Fruit fly (Drosophila melanogaster) whole organism, embryonic: ENCODE data around the gene mRpL27.

Experiments used
- Antp ChIP-seq: fragments of 200-800 bp; sonication (Bioruptor generic); optimal IDR thresholded peaks from 3 replicates; lab custom pipeline; 2016; ENCODE audit warnings: missing biosample characterization, missing genetic modification characterization
- CG10366 ChIP-seq: fragments of 200-800 bp; sonication (Bioruptor generic); IDR thresholded peaks from 2 replicates; pipeline ENCODE4 v1.3.6; 2022; ENCODE audit warnings: missing biosample characterization, missing genetic modification characterization
- CG13287 ChIP-seq: fragments of 200-800 bp; sonication (Bioruptor generic); IDR thresholded peaks from 2 replicates; pipeline ENCODE4 v1.3.6; 2022; ENCODE audit warnings: missing biosample characterization, missing genetic modification characterization; ENCODE audit not compliant: partially characterized antibody
- CG13894 ChIP-seq: fragments of 200-800 bp; sonication (Bioruptor generic); optimal IDR thresholded peaks from 3 replicates; lab custom pipeline; 2018; ENCODE audit warnings: missing biosample characterization, mild to moderate bottlenecking, missing genetic modification characterization, moderate library complexity
- CG14860 ChIP-seq: fragments of 200-800 bp; sonication (Bioruptor generic); IDR thresholded peaks from 3 replicates; pipeline ENCODE4 v1.3.6; 2022; ENCODE audit warnings: missing biosample characterization, missing genetic modification characterization; ENCODE audit not compliant: partially characterized antibody
- CG1603 ChIP-seq: fragments of 200-800 bp; sonication (Bioruptor generic); optimal IDR thresholded peaks from 2 replicates; lab custom pipeline; 2019; ENCODE audit warnings: missing biosample characterization, mild to moderate bottlenecking, missing genetic modification characterization, moderate library complexity
- CG16779 ChIP-seq: fragments of 200-800 bp; sonication (Bioruptor generic); IDR thresholded peaks from 2 replicates; pipeline ENCODE4 v1.3.6; 2022; ENCODE audit warnings: missing biosample characterization, missing genetic modification characterization
- CG16813 ChIP-seq: fragments of 200-800 bp; sonication (Bioruptor generic); IDR thresholded peaks from 3 replicates; pipeline ENCODE4 v1.3.6; 2022; ENCODE audit warnings: missing biosample characterization, missing genetic modification characterization; ENCODE audit not compliant: partially characterized antibody
- CG17612 ChIP-seq: fragments of 200-800 bp; sonication (Bioruptor generic); IDR thresholded peaks from 2 replicates; pipeline ENCODE4 v1.3.6; 2022; ENCODE audit warnings: missing biosample characterization, missing genetic modification characterization
- CG2129 ChIP-seq: fragments of 200-800 bp; sonication (Bioruptor generic); IDR thresholded peaks from 2 replicates; pipeline ENCODE4 v1.3.6; 2022; ENCODE audit warnings: missing biosample characterization, missing genetic modification characterization; ENCODE audit not compliant: partially characterized antibody
- CG2199 ChIP-seq: fragments of 200-800 bp; sonication (Bioruptor generic); IDR thresholded peaks from 3 replicates; pipeline ENCODE4 v1.3.6; 2022; ENCODE audit warnings: missing biosample characterization, missing genetic modification characterization
- CG4404 ChIP-seq: fragments of 200-800 bp; sonication (Bioruptor generic); IDR thresholded peaks from 2 replicates; pipeline ENCODE4 v1.3.6; 2022; ENCODE audit warnings: missing biosample characterization, missing genetic modification characterization
- CG4854 ChIP-seq: fragments of 200-800 bp; sonication (Bioruptor generic); optimal IDR thresholded peaks from 2 replicates; lab custom pipeline; 2016; ENCODE audit warnings: missing biosample characterization, missing genetic modification characterization, inconsistent platforms
- CG6254 ChIP-seq: fragments of 200-800 bp; sonication (Bioruptor generic); optimal IDR thresholded peaks from 3 replicates; lab custom pipeline; 2017; ENCODE audit warnings: mild to moderate bottlenecking, missing biosample characterization, missing genetic modification reagents, missing genetic modification characterization
- CG6791 ChIP-seq: fragments of 200-800 bp; sonication (Bioruptor generic); IDR thresholded peaks from 3 replicates; pipeline ENCODE4 v1.3.6; 2022; ENCODE audit warnings: missing biosample characterization, missing genetic modification characterization; ENCODE audit not compliant: partially characterized antibody
- CG7987 ChIP-seq: fragments of 200-800 bp; sonication (Bioruptor generic); optimal IDR thresholded peaks from 2 replicates; lab custom pipeline; 2018; ENCODE audit warnings: missing biosample characterization, mild to moderate bottlenecking, missing genetic modification characterization, moderate library complexity
- Dll ChIP-seq: fragments of 200-800 bp; sonication (Bioruptor generic); IDR thresholded peaks from 4 replicates; pipeline ENCODE4 v1.3.6; 2022; ENCODE audit warnings: missing biosample characterization, missing genetic modification characterization; ENCODE audit not compliant: partially characterized antibody
- Ets65A ChIP-seq: fragments of 200-800 bp; sonication (Bioruptor generic); peaks from one replicate; lab custom pipeline; 2016; ENCODE audit warnings: missing biosample characterization, missing genetic modification characterization
- Hand ChIP-seq: fragments of 200-800 bp; sonication (Bioruptor generic); optimal IDR thresholded peaks from 2 replicates; lab custom pipeline; 2017; ENCODE audit warnings: mild to moderate bottlenecking, missing biosample characterization, missing genetic modification reagents, missing genetic modification characterization
- Hmx ChIP-seq: fragments of 200-800 bp; sonication (Bioruptor generic); optimal IDR thresholded peaks from 2 replicates; lab custom pipeline; 2016; ENCODE audit warnings: missing biosample characterization, missing genetic modification characterization
- MBD-R2 ChIP-seq: fragments of 200-800 bp; sonication (Bioruptor generic); IDR thresholded peaks from 2 replicates; pipeline ENCODE4 v1.3.6; 2022; ENCODE audit warnings: missing biosample characterization, missing genetic modification characterization
- Oli ChIP-seq: fragments of 200-800 bp; sonication (Bioruptor generic); optimal IDR thresholded peaks from 2 replicates; lab custom pipeline; 2018; ENCODE audit warnings: missing biosample characterization, mild to moderate bottlenecking, missing genetic modification characterization, moderate library complexity
- Scr ChIP-seq: fragments of 200-800 bp; sonication (Bioruptor generic); IDR thresholded peaks from 2 replicates; pipeline ENCODE4 v1.3.6; 2022; ENCODE audit warnings: missing biosample characterization, missing genetic modification characterization; ENCODE audit not compliant: partially characterized antibody
- Spps ChIP-seq: fragments of 200-800 bp; sonication (Bioruptor generic); optimal IDR thresholded peaks from 2 replicates; lab custom pipeline; 2018; ENCODE audit warnings: missing biosample characterization, mild to moderate bottlenecking, missing genetic modification characterization
- Taf1 ChIP-seq: fragments of 200-800 bp; sonication (Bioruptor generic); IDR thresholded peaks from 2 replicates; pipeline ENCODE4 v1.3.6; 2022; ENCODE audit warnings: missing biosample characterization, missing genetic modification characterization
- Vsx1 ChIP-seq: fragments of 200-800 bp; sonication (Bioruptor generic); optimal IDR thresholded peaks from 2 replicates; lab custom pipeline; 2017; ENCODE audit warnings: missing biosample characterization, mild to moderate bottlenecking, missing genetic modification characterization, missing genetic modification reagents
- Xbp1 ChIP-seq: fragments of 200-800 bp; sonication (Bioruptor generic); optimal IDR thresholded peaks from 3 replicates; lab custom pipeline; 2016; ENCODE audit warnings: missing biosample characterization, mild to moderate bottlenecking, missing genetic modification characterization
- Xrp1 ChIP-seq: fragments of 200-800 bp; sonication (Bioruptor generic); IDR thresholded peaks from 2 replicates; pipeline ENCODE4 v1.3.6; 2022; ENCODE audit warnings: missing biosample characterization, missing genetic modification characterization
- abd-A ChIP-seq: fragments of 200-800 bp; sonication (Bioruptor generic); optimal IDR thresholded peaks from 3 replicates; lab custom pipeline; 2019; ENCODE audit warnings: missing biosample characterization, mild to moderate bottlenecking, missing genetic modification characterization, moderate library complexity
- ara ChIP-seq: fragments of 200-800 bp; sonication (Bioruptor generic); IDR thresholded peaks from 2 replicates; pipeline ENCODE4 v1.3.6; 2022; ENCODE audit warnings: missing biosample characterization, missing genetic modification characterization
- ato ChIP-seq: fragments of 200-800 bp; sonication (Bioruptor generic); IDR thresholded peaks from 2 replicates; pipeline ENCODE4 v1.3.6; 2022; ENCODE audit warnings: missing biosample characterization, missing genetic modification characterization; ENCODE audit not compliant: partially characterized antibody
- cato ChIP-seq: fragments of 200-800 bp; sonication (Bioruptor generic); optimal IDR thresholded peaks from 2 replicates; lab custom pipeline; 2016; ENCODE audit warnings: missing biosample characterization, missing genetic modification characterization, borderline replicate concordance
- ci ChIP-seq: fragments of 200-800 bp; sonication (Bioruptor generic); IDR thresholded peaks from 3 replicates; pipeline ENCODE4 v1.3.6; 2022; ENCODE audit warnings: missing biosample characterization, missing genetic modification characterization
- crp ChIP-seq, 2 experiments: fragments of 200-800 bp; sonication (Bioruptor generic); optimal IDR thresholded peaks; 2 replicates in 1 of 2; 3 replicates in 1 of 2; lab custom pipeline; 2017; ENCODE audit warnings: missing biosample characterization in 2 of 2, missing genetic modification characterization in 2 of 2, mild to moderate bottlenecking in 1 of 2, moderate library complexity in 1 of 2
- eyg ChIP-seq: fragments of 200-800 bp; sonication (Bioruptor generic); optimal IDR thresholded peaks from 3 replicates; lab custom pipeline; 2016; ENCODE audit warnings: missing biosample characterization, missing genetic modification characterization
- inv ChIP-seq: fragments of 200-800 bp; sonication (Bioruptor generic); IDR thresholded peaks from 2 replicates; pipeline ENCODE4 v1.3.6; 2022; ENCODE audit warnings: missing biosample characterization, missing genetic modification characterization; ENCODE audit not compliant: partially characterized antibody
- knrl ChIP-seq: fragments of 200-800 bp; sonication (Bioruptor generic); IDR thresholded peaks from 3 replicates; pipeline ENCODE4 v1.3.6; 2022; ENCODE audit warnings: missing biosample characterization, missing genetic modification characterization; ENCODE audit not compliant: partially characterized antibody
- phol ChIP-seq: fragments of 200-800 bp; sonication (Bioruptor generic); optimal IDR thresholded peaks from 3 replicates; lab custom pipeline; 2018; ENCODE audit warnings: missing biosample characterization, mild to moderate bottlenecking, missing genetic modification characterization, moderate library complexity
- pita ChIP-seq: fragments of 200-800 bp; sonication (Bioruptor generic); optimal IDR thresholded peaks from 2 replicates; lab custom pipeline; 2017; ENCODE audit warnings: missing biosample characterization, mild to moderate bottlenecking, missing genetic modification characterization
- pzg ChIP-seq: fragments of 200-800 bp; sonication (Bioruptor generic); optimal IDR thresholded peaks from 3 replicates; lab custom pipeline; 2018; ENCODE audit warnings: missing biosample characterization, mild to moderate bottlenecking, missing genetic modification characterization, moderate library complexity
- sc ChIP-seq, 3 experiments: fragments of >200 bp in 2 of 3; fragments of 200-800 bp in 1 of 3; sonication (Bioruptor generic) in 1 of 3; optimal IDR thresholded peaks; 2 replicates in 2 of 3; 3 replicates in 1 of 3; lab custom pipeline; 2017; ENCODE audit warnings: mild to moderate bottlenecking in 1 of 3, missing biosample characterization in 1 of 3, missing genetic modification characterization in 1 of 3, missing genetic modification reagents in 1 of 3
- seq ChIP-seq: fragments of 200-800 bp; sonication (Bioruptor generic); IDR thresholded peaks from 2 replicates; pipeline ENCODE4 v1.3.6; 2022; ENCODE audit warnings: missing biosample characterization, missing genetic modification characterization
- shn ChIP-seq: fragments of 200-800 bp; sonication (Bioruptor generic); optimal IDR thresholded peaks from 3 replicates; lab custom pipeline; 2016; ENCODE audit warnings: missing biosample characterization, missing genetic modification characterization
- stwl ChIP-seq: fragments of 200-800 bp; sonication (Bioruptor generic); optimal IDR thresholded peaks from 3 replicates; lab custom pipeline; 2018; ENCODE audit warnings: missing biosample characterization, mild to moderate bottlenecking, missing genetic modification characterization, moderate library complexity
- vnd ChIP-seq: fragments of 200-800 bp; sonication (Bioruptor generic); IDR thresholded peaks from 3 replicates; pipeline ENCODE4 v1.3.6; 2022; ENCODE audit warnings: missing biosample characterization, missing genetic modification characterization; ENCODE audit not compliant: partially characterized antibody
- wek ChIP-seq: fragments of 200-800 bp; sonication (Bioruptor generic); optimal IDR thresholded peaks from 3 replicates; lab custom pipeline; 2018; ENCODE audit warnings: missing biosample characterization, mild to moderate bottlenecking, missing genetic modification characterization, moderate library complexity
- zen2 ChIP-seq: fragments of 200-800 bp; sonication (Bioruptor generic); IDR thresholded peaks from 3 replicates; pipeline ENCODE4 v1.3.6; 2022; ENCODE audit warnings: missing biosample characterization, missing genetic modification characterization; ENCODE audit not compliant: partially characterized antibody

The mRpL27 gene

DNA sequence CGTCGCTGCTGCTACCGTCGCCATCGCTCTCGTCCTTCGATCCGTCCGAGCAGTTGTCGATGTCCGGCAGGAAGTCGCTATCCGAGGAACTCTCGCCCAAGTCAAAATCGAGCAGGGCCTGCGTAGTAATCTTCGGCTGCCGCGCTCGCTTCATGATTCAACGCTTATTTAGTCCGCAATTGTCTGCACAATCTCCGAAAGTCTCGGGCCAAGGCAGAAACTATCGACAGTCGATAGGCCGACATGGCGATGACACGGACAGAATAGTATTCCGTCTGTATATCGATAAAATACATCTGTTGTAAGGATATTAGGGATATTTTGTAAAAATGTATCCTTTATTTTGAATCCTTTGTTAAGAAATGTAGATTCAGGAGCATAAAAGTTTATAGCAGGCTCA is 6.6 kb downstream of the mRpL27 start, which contains the start of gene CG15439 (continued):
- TF ChIP-seq Dll (GFP tag; lab: Robert Waterston, UW) (peak; percentile 79), zen2 (GFP tag; lab: Robert Waterston, UW) (peak; percentile 75), stwl (tag; lab: Kevin White, UChicago) (peak; percentile 51), CG13894 (no peak), CG6791 (GFP tag; lab: Robert Waterston, UW) (peak; percentile 82), Hand (GFP tag; lab: Kevin White, UChicago) (no peak), CG1603 (tag; lab: Kevin White, UChicago) (peak; percentile 32), knrl (GFP tag; lab: Robert Waterston, UW) (peak; percentile 64; the same call in 2 of the 3 replicates), pzg (GFP tag; lab: Kevin White, UChicago) (peak; percentile 39), Spps (tag; lab: Kevin White, UChicago) (no peak), CG6254 (GFP tag; lab: Kevin White, UChicago) (peak; percentile 23), CG16813 (GFP tag; lab: Robert Waterston, UW) (peak; percentile 64), Scr (peak; percentile 76), CG4854 (GFP tag; lab: Kevin White, UChicago) (no peak), CG13287 (peak; percentile 83), shn (no peak), MBD-R2 (peak; percentile 61), ato (GFP tag; lab: Robert Waterston, UW) (peak; percentile 89), Ets65A (no peak), inv (GFP tag; lab: Robert Waterston, UW) (peak; percentile 52), wek (GFP tag; lab: Kevin White, UChicago) (peak; percentile 64), CG2129 (GFP tag; lab: Robert Waterston, UW) (peak; percentile 43; the same call in 1 of the 2 replicates), Oli (tag; lab: Kevin White, UChicago) (no peak), CG14860 (GFP tag; lab: Robert Waterston, UW) (peak; percentile 49), CG7987 (no peak), phol (tag; lab: Kevin White, UChicago) (peak; percentile 17), vnd (GFP tag; lab: Robert Waterston, UW) (peak; percentile 72), crp (GFP tag; optimal IDR thresholded peaks at IDR 0.05; lab: Kevin White, UChicago) (peak in 1 of 2 experiments; percentile 43)

DNA sequence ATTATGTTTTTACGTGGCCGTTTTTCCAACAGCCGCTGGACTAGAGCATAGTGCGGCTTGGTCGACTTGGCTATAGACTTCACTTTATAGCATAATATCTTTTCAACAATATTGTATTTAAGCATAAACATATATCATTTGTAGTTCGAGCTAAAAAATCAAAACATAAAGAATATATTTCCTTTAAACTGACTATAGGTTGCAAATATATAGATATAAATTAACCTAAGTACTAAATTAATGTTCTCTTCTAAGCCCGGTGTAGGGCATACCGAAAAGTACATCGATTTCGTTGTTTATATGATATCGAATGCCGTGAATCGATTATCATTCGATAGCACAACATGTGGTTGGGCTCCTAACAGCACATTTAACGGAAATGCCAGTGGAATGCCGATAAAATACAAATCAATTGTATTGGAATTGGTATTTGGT is 10.8 kb downstream of the mRpL27 start, which contains the start of gene MFS18:
Gene MFS18, minus strand, starts transcription at position 54 of the 435 bp plus-strand sequence.
- TF ChIP-seq CG10366 (GFP tag; lab: Robert Waterston, UW) (peak; percentile 98), seq (peak; percentile 99), ara (peak; percentile 99), Xrp1 (peak; percentile 100), cato (peak; percentile 91), abd-A (tag; lab: Kevin White, UChicago) (no peak), Hmx (peak; percentile 79), sc (optimal IDR thresholded peaks at IDR 0.05; lab: Kevin White, UChicago) (no peak), sc (GFP tag; optimal IDR thresholded peaks at IDR 0.05; lab: Kevin White, UChicago) (peak; percentile 93), CG2199 (peak; percentile 99), Xbp1 (GFP tag; lab: Kevin White, UChicago) (peak; percentile 98), eyg (peak; percentile 85), CG6791 (GFP tag; lab: Robert Waterston, UW) (peak; percentile 88), CG16779 (GFP tag; lab: Robert Waterston, UW) (peak; percentile 98), ci (GFP tag; lab: Robert Waterston, UW) (peak; percentile 99), pita (GFP tag; lab: Kevin White, UChicago) (no peak), Taf1 (GFP tag; lab: Robert Waterston, UW) (peak; percentile 96), CG17612 (GFP tag; lab: Robert Waterston, UW) (peak; percentile 98), knrl (GFP tag; lab: Robert Waterston, UW) (no peak; the same call in 2 of the 3 replicates), vnd (GFP tag; lab: Robert Waterston, UW) (peak; percentile 47; the same call in 2 of the 3 replicates), Vsx1 (no peak), CG4404 (GFP tag; lab: Robert Waterston, UW) (peak; percentile 98), Antp (peak; percentile 76)
